Fruit fly (Drosophila melanogaster): ENCODE measurements around the gene Ddx56.

Gene Ddx56

dm6 chrX:21345036-21345500 is 42.7 kb downstream of the Ddx56 start, which contains the start of gene dod (continued):
- TF ChIP-seq Abd-B (GFP tag; optimal IDR thresholded peaks at IDR 0.05) (no peak), NfI (GFP tag; optimal IDR thresholded peaks at IDR 0.05) (peak; percentile 62), CG6765 (GFP tag; optimal IDR thresholded peaks at IDR 0.05) (peak; percentile 17), CTCF (GFP tag; optimal IDR thresholded peaks at IDR 0.05) (peak; percentile 60), otp (GFP tag; IDR thresholded peaks at IDR 0.05) (peak; percentile 35; the same call in 2 of the 3 replicates), Side (GFP tag; optimal IDR thresholded peaks at IDR 0.05) (peak; percentile 20), NFAT (GFP tag; IDR thresholded peaks at IDR 0.05) (peak; percentile 61; the same call in 1 of the 2 replicates), fru (optimal IDR thresholded peaks at IDR 0.05) (no peak), jumu (GFP tag; optimal IDR thresholded peaks at IDR 0.05) (peak; percentile 46), Sry-β (GFP tag; optimal IDR thresholded peaks at IDR 0.05) (no peak), zfh1 (GFP tag; IDR thresholded peaks at IDR 0.05) (peak; percentile 59; the same call in 2 of the 3 replicates), CG1603 (tag; optimal IDR thresholded peaks at IDR 0.05) (peak; percentile 83), Drgx (GFP tag; IDR thresholded peaks at IDR 0.05) (peak; percentile 60), CG18262 (tag; optimal IDR thresholded peaks at IDR 0.05) (peak; percentile 54), run (tag; optimal IDR thresholded peaks at IDR 0.05) (peak; percentile 29), crp (GFP tag; optimal IDR thresholded peaks at IDR 0.05) (peak in 1 of 2 experiments; percentile 26), CG17829 (tag; optimal IDR thresholded peaks at IDR 0.05) (peak; percentile 52), CG9797 (GFP tag; optimal IDR thresholded peaks at IDR 0.05) (peak; percentile 91), amos (GFP tag; IDR thresholded peaks at IDR 0.05; ENCODE audit: partially characterized antibody) (peak; percentile 87), Dp (GFP tag; optimal IDR thresholded peaks at IDR 0.05) (peak; percentile 54), Optix (GFP tag; IDR thresholded peaks at IDR 0.05) (no peak), nerfin-1 (tag; optimal IDR thresholded peaks at IDR 0.05) (peak; percentile 57), nom (GFP tag; optimal IDR thresholded peaks at IDR 0.05) (peak; percentile 26), eve (GFP tag; optimal IDR thresholded peaks at IDR 0.05) (no peak), CG17912 (GFP tag; optimal IDR thresholded peaks at IDR 0.05) (peak; percentile 10), ato (GFP tag; IDR thresholded peaks at IDR 0.05; ENCODE audit: partially characterized antibody) (peak; percentile 78), Max (GFP tag; optimal IDR thresholded peaks at IDR 0.05) (peak; percentile 58), chm (GFP tag; IDR thresholded peaks at IDR 0.05) (peak; percentile 38; the same call in 1 of the 2 replicates), stc (GFP tag; IDR thresholded peaks at IDR 0.05) (peak; percentile 44; the same call in 1 of the 2 replicates), CG16813 (GFP tag; IDR thresholded peaks at IDR 0.05; ENCODE audit: partially characterized antibody) (peak; percentile 79), tgo (GFP tag; IDR thresholded peaks at IDR 0.05) (no peak; the same call in 2 of the 3 replicates), lab (GFP tag; optimal IDR thresholded peaks at IDR 0.05) (no peak), CG11093 (GFP tag; IDR thresholded peaks at IDR 0.05) (no peak), dysf (GFP tag; IDR thresholded peaks at IDR 0.05) (peak; percentile 49; the same call in 1 of the 3 replicates), row (GFP tag; IDR thresholded peaks at IDR 0.05) (peak; percentile 68), CG15514 (GFP tag; optimal IDR thresholded peaks at IDR 0.05) (peak; percentile 88), CG1233 (GFP tag; optimal IDR thresholded peaks at IDR 0.05) (no peak), pzg (GFP tag; optimal IDR thresholded peaks at IDR 0.05) (peak; percentile 99), CG3995 (GFP tag; optimal IDR thresholded peaks at IDR 0.05) (peak; percentile 12), CG42726 (GFP tag; IDR thresholded peaks at IDR 0.05; ENCODE audit: partially characterized antibody) (peak; percentile 83; the same call in 1 of the 2 replicates), az2 (GFP tag; optimal IDR thresholded peaks at IDR 0.05) (peak; percentile 53), pho (GFP tag; optimal IDR thresholded peaks at IDR 0.05) (peak; percentile 63), CoRest (tag; optimal IDR thresholded peaks at IDR 0.05) (peak; percentile 64), bbx (GFP tag; IDR thresholded peaks at IDR 0.05; ENCODE audit: partially characterized antibody) (peak; percentile 83), CG15073 (GFP tag; optimal IDR thresholded peaks at IDR 0.05) (no peak), vnd (GFP tag; IDR thresholded peaks at IDR 0.05; ENCODE audit: partially characterized antibody) (peak; percentile 54; the same call in 2 of the 3 replicates), CG13296 (GFP tag; optimal IDR thresholded peaks at IDR 0.05) (peak; percentile 24), rib (GFP tag; IDR thresholded peaks at IDR 0.05) (peak; percentile 59; the same call in 1 of the 2 replicates), gcm (GFP tag; optimal IDR thresholded peaks at IDR 0.05) (peak; percentile 11), ase (GFP tag; IDR thresholded peaks at IDR 0.05) (no peak)
